Fruit fly (Drosophila melanogaster) Kc167 (cell line): ENCODE measurements around the gene CG6180.

Experiments
- Myc ChIP-seq: fragments of >200 bp; optimal IDR thresholded peaks from 2 replicates; lab custom pipeline; 2017; ENCODE audit warnings: missing external identifiers
- Sin3A ChIP-seq: fragments of >200 bp; optimal IDR thresholded peaks from 2 replicates; lab custom pipeline; 2018; ENCODE audit warnings: missing external identifiers
- h ChIP-seq: fragments of >200 bp; optimal IDR thresholded peaks from 3 replicates; lab custom pipeline; 2018; ENCODE audit warnings: missing external identifiers
- insv ChIP-seq: fragments of >200 bp; optimal IDR thresholded peaks from 3 replicates; lab custom pipeline; 2018; ENCODE audit warnings: missing external identifiers
- psq ChIP-seq: fragments of >200 bp; optimal IDR thresholded peaks from 2 replicates; lab custom pipeline; 2017; ENCODE audit warnings: missing external identifiers
- ttk ChIP-seq: sonication (Bioruptor generic); optimal IDR thresholded peaks from 2 replicates; lab custom pipeline; 2017; ENCODE audit warnings: missing external identifiers

The CG6180 gene

dm6 chr2L:12694823-12695420 lies 12.5 kb upstream of the CG6180 start, which contains the start of the genes IFT43 and PICK1:
Gene IFT43, minus strand, starts transcription at chr2L:12694988.
Gene PICK1, plus strand, starts transcription at chr2L:12695033.
- TF ChIP-seq Sin3A (lab: Kevin White, UChicago) (no peak), psq (lab: Kevin White, UChicago) (no peak), h (lab: Kevin White, UChicago) (no peak), ttk (no peak), insv (no peak), Myc (lab: Kevin White, UChicago) (no peak)

- TF ChIP-seq h (lab: Kevin White, UChicago) (no peak), Sin3A (lab: Kevin White, UChicago) (no peak), psq (lab: Kevin White, UChicago) (no peak), Myc (lab: Kevin White, UChicago) (no peak), ttk (no peak), insv (no peak)
These were observed 10.2 kb upstream of the CG6180 start, which contains the start of gene CG5781 for dm6 chr2L:12697223-12697622. Gene CG5781, minus strand, starts transcription at chr2L:12697323.

- TF ChIP-seq Myc (lab: Kevin White, UChicago) (no peak), ttk (no peak), insv (no peak), psq (lab: Kevin White, UChicago) (no peak), Sin3A (lab: Kevin White, UChicago) (no peak), h (lab: Kevin White, UChicago) (no peak)
These were observed 7.0 kb upstream of the CG6180 start, which contains the start of gene CG17036 for dm6 chr2L:12700381-12700963. Gene CG17036, minus strand, starts transcription at chr2L:12700746.

dm6 chr2L:12701498-12701897 lies 6.0 kb upstream of the CG6180 start:
- TF ChIP-seq Sin3A (lab: Kevin White, UChicago), result no peak
- no peak for TF ChIP-seq h (lab: Kevin White, UChicago)
- no peak for TF ChIP-seq psq (lab: Kevin White, UChicago)
- no peak for TF ChIP-seq insv
- no peak for TF ChIP-seq ttk
- TF ChIP-seq Myc (lab: Kevin White, UChicago), result no peak

dm6 chr2L:12704418-12704920 lies 3.0 kb upstream of the CG6180 start, which contains the start of the genes CG5776 and spict:
Gene CG5776, minus strand, starts transcription at chr2L:12704451.
Gene spict, plus strand, starts transcription at chr2L:12704725.
- TF ChIP-seq psq (lab: Kevin White, UChicago) (no peak), insv (no peak), h (lab: Kevin White, UChicago) (no peak), ttk (no peak), Sin3A (lab: Kevin White, UChicago) (no peak), Myc (lab: Kevin White, UChicago) (no peak)

- TF ChIP-seq h (lab: Kevin White, UChicago) (no peak), ttk (no peak), psq (lab: Kevin White, UChicago) (no peak), insv (no peak), Sin3A (lab: Kevin White, UChicago) (no peak), Myc (lab: Kevin White, UChicago) (no peak)
These were observed 2.1 kb upstream of the CG6180 start for dm6 chr2L:12705376-12705775.

- TF ChIP-seq ttk (no peak), Myc (lab: Kevin White, UChicago) (no peak), psq (lab: Kevin White, UChicago) (no peak), insv (no peak), h (lab: Kevin White, UChicago) (no peak)
These were observed 1.1 kb downstream of the CG6180 start for dm6 chr2L:12708576-12708975.

- TF ChIP-seq Sin3A (lab: Kevin White, UChicago), result no peak
- no peak for TF ChIP-seq h (lab: Kevin White, UChicago)
- no peak for TF ChIP-seq psq (lab: Kevin White, UChicago)
- TF ChIP-seq insv, result no peak
- no peak for TF ChIP-seq Myc (lab: Kevin White, UChicago)
- TF ChIP-seq ttk, result no peak
These were observed 4.8 kb downstream of the CG6180 start for dm6 chr2L:12712255-12712654.

- TF ChIP-seq Myc (lab: Kevin White, UChicago) (no peak), insv (no peak), psq (lab: Kevin White, UChicago) (no peak), Sin3A (lab: Kevin White, UChicago) (no peak), ttk (no peak)
These were observed 5.4 kb downstream of the CG6180 start, which contains the start of gene CG5787 for dm6 chr2L:12712852-12713251. Gene CG5787, minus strand, starts transcription at chr2L:12712952.

dm6 chr2L:12718437-12719376 lies 11.2 kb downstream of the CG6180 start, which contains the start of gene MRP:
Gene MRP, plus strand, starts transcription at chr2L:12719045.
- no peak for TF ChIP-seq insv
- no peak for TF ChIP-seq ttk
- no peak for TF ChIP-seq Sin3A (lab: Kevin White, UChicago)
- no peak for TF ChIP-seq h (lab: Kevin White, UChicago)
- no peak for TF ChIP-seq Myc (lab: Kevin White, UChicago)
- TF ChIP-seq psq (lab: Kevin White, UChicago), result no peak

- TF ChIP-seq Sin3A (lab: Kevin White, UChicago) (no peak), ttk (no peak), Myc (lab: Kevin White, UChicago) (no peak), h (lab: Kevin White, UChicago) (no peak), insv (no peak), psq (lab: Kevin White, UChicago) (no peak)
These were observed 12.4 kb downstream of the CG6180 start for dm6 chr2L:12719712-12720429.
